Fruit fly (Drosophila melanogaster): Measurements from ENCODE around the gene hydra.

dm6 chrX:20658627-20659026 lies 18.2 kb downstream of the hydra start:
- no peak for TF ChIP-seq Lpt (GFP tag; optimal IDR thresholded peaks at IDR 0.05)
- TF ChIP-seq CG6808 (GFP tag; optimal IDR thresholded peaks at IDR 0.05) = no peak
- TF ChIP-seq acj6 (GFP tag; optimal IDR thresholded peaks at IDR 0.05) = no peak
- TF ChIP-seq fkh (GFP tag; optimal IDR thresholded peaks at IDR 0.05) = no peak
- no peak for TF ChIP-seq achi (GFP tag; optimal IDR thresholded peaks at IDR 0.05)
- no peak for TF ChIP-seq CG3032 (tag; optimal IDR thresholded peaks at IDR 0.05)
- TF ChIP-seq dac (GFP tag; optimal IDR thresholded peaks at IDR 0.05) = no peak
- TF ChIP-seq lz (GFP tag; optimal IDR thresholded peaks at IDR 0.05) = no peak
- TF ChIP-seq Sox102F (GFP tag; optimal IDR thresholded peaks at IDR 0.05) = no peak
- TF ChIP-seq CG6163 (GFP tag; IDR thresholded peaks at IDR 0.05) = 0 out of 3 replicates have a peak, but pooled peaks have one; percentile 20

Data from whole organism, prepupa.